Worm (Caenorhabditis elegans) whole organism, late embryonic: ENCODE measurements around the gene polk-1.

Experiments
- C08G9.2 ChIP-seq: sonication (generic microtip); optimal IDR thresholded peaks from 2 replicates; lab custom pipeline; 2016; ENCODE audit warnings: mild to moderate bottlenecking, missing genetic modification characterization, moderate library complexity, missing compliant biosample characterization
- C38D4.7 ChIP-seq: fragments of 200-800 bp; sonication (Bioruptor generic); optimal IDR thresholded peaks from 2 replicates; lab custom pipeline; 2018; ENCODE audit warnings: mild to moderate bottlenecking, missing genetic modification characterization, moderate library complexity, missing compliant biosample characterization
- F13H6.1 ChIP-seq: sonication (generic microtip); optimal IDR thresholded peaks from 2 replicates; lab custom pipeline; 2016; ENCODE audit warnings: missing genetic modification characterization, missing compliant biosample characterization
- K09A11.1 ChIP-seq: sonication (generic microtip); optimal IDR thresholded peaks from 2 replicates; lab custom pipeline; 2017; ENCODE audit warnings: antibody characterized with exemption, mild to moderate bottlenecking, missing genetic modification characterization, missing compliant biosample characterization; ENCODE audit not compliant: insufficient read depth
- ama-1 ChIP-seq: fragments of 150-350 bp; optimal IDR thresholded peaks from 2 replicates; lab custom pipeline; 2014
- ceh-14 ChIP-seq: sonication (generic microtip); optimal IDR thresholded peaks from 2 replicates; lab custom pipeline; 2016; ENCODE audit warnings: missing genotype, missing genetic modification characterization, missing compliant biosample characterization
- ceh-18 ChIP-seq: sonication (generic microtip); optimal IDR thresholded peaks from 2 replicates; lab custom pipeline; 2016; ENCODE audit warnings: missing genetic modification characterization, missing compliant biosample characterization
- ceh-19 ChIP-seq: fragments of 200-800 bp; sonication (Bioruptor generic); optimal IDR thresholded peaks from 2 replicates; lab custom pipeline; 2018; ENCODE audit warnings: mild to moderate bottlenecking, missing genetic modification characterization, missing compliant biosample characterization
- ceh-22 ChIP-seq: sonication (generic microtip); optimal IDR thresholded peaks from 2 replicates; lab custom pipeline; 2017; ENCODE audit warnings: missing biosample characterization, missing genetic modification characterization
- ceh-24 ChIP-seq: sonication (generic microtip); optimal IDR thresholded peaks from 2 replicates; lab custom pipeline; 2016; ENCODE audit warnings: mild to moderate bottlenecking, missing genetic modification characterization, missing compliant biosample characterization
- ceh-30 ChIP-seq: fragments of 150-350 bp; optimal IDR thresholded peaks from 2 replicates; lab custom pipeline; 2014; ENCODE audit warnings: missing biosample characterization, missing genetic modification characterization
- ceh-45 ChIP-seq: fragments of 200-800 bp; sonication (Bioruptor generic); IDR thresholded peaks from 2 replicates; pipeline ENCODE4 v1.3.6; 2022; ENCODE audit warnings: missing genetic modification reagents, missing genetic modification characterization, missing compliant biosample characterization
- ceh-48 ChIP-seq: sonication (generic microtip); optimal IDR thresholded peaks from 2 replicates; lab custom pipeline; 2016; ENCODE audit warnings: missing genetic modification characterization, inconsistent platforms, missing compliant biosample characterization
- ceh-9 ChIP-seq: sonication (generic microtip); optimal IDR thresholded peaks from 2 replicates; lab custom pipeline; 2016; ENCODE audit warnings: mild to moderate bottlenecking, missing genetic modification characterization, inconsistent platforms, missing compliant biosample characterization
- che-1 ChIP-seq: sonication (generic microtip); optimal IDR thresholded peaks from 2 replicates; lab custom pipeline; 2016; ENCODE audit warnings: mild to moderate bottlenecking, missing genetic modification characterization, missing compliant biosample characterization
- dmd-4 ChIP-seq: sonication (generic microtip); optimal IDR thresholded peaks from 2 replicates; lab custom pipeline; 2016; ENCODE audit warnings: borderline replicate concordance, missing genetic modification characterization, missing compliant biosample characterization
- elt-2 ChIP-seq: sonication (generic microtip); optimal IDR thresholded peaks from 2 replicates; lab custom pipeline; 2016; ENCODE audit warnings: missing genetic modification reagents, missing genetic modification characterization, missing compliant biosample characterization
- elt-4 ChIP-seq: sonication (generic microtip); optimal IDR thresholded peaks from 2 replicates; lab custom pipeline; 2016; ENCODE audit warnings: missing genetic modification characterization, missing compliant biosample characterization
- ets-4 ChIP-seq: sonication (generic microtip); optimal IDR thresholded peaks from 2 replicates; lab custom pipeline; 2016; ENCODE audit warnings: missing genetic modification characterization, missing compliant biosample characterization
- fax-1 ChIP-seq: sonication (generic microtip); optimal IDR thresholded peaks from 2 replicates; lab custom pipeline; 2016; ENCODE audit warnings: missing genotype, missing genetic modification characterization, missing compliant biosample characterization
- gmeb-2 ChIP-seq: sonication (generic microtip); optimal IDR thresholded peaks from 2 replicates; lab custom pipeline; 2016; ENCODE audit warnings: missing genetic modification characterization, inconsistent platforms, missing compliant biosample characterization
- hlh-30 ChIP-seq: sonication (generic microtip); optimal IDR thresholded peaks from 2 replicates; lab custom pipeline; 2017; ENCODE audit warnings: antibody characterized with exemption, missing genetic modification characterization, missing compliant biosample characterization; ENCODE audit not compliant: insufficient read depth
- nfya-1 ChIP-seq: sonication (generic microtip); optimal IDR thresholded peaks from 2 replicates; lab custom pipeline; 2017; ENCODE audit warnings: missing genetic modification characterization, mild to moderate bottlenecking, missing compliant biosample characterization, antibody characterized with exemption, moderate library complexity
- nhr-11 ChIP-seq: fragments of 150-350 bp; optimal IDR thresholded peaks from 2 replicates; lab custom pipeline; 2014; ENCODE audit warnings: missing biosample characterization, missing genetic modification characterization
- nhr-232 ChIP-seq: sonication (generic microtip); optimal IDR thresholded peaks from 2 replicates; lab custom pipeline; 2016; ENCODE audit warnings: missing genetic modification characterization, missing compliant biosample characterization
- npax-4 ChIP-seq: sonication (generic microtip); optimal IDR thresholded peaks from 2 replicates; lab custom pipeline; 2016; ENCODE audit warnings: missing genetic modification characterization, missing compliant biosample characterization
- odd-2 ChIP-seq: sonication (generic microtip); optimal IDR thresholded peaks from 2 replicates; lab custom pipeline; 2017; ENCODE audit warnings: antibody characterized with exemption, mild to moderate bottlenecking, missing genetic modification characterization, missing compliant biosample characterization
- pat-9 ChIP-seq: fragments of 200-800 bp; sonication (Bioruptor generic); optimal IDR thresholded peaks from 2 replicates; lab custom pipeline; 2018; ENCODE audit warnings: mild to moderate bottlenecking, missing genetic modification characterization, moderate library complexity, missing compliant biosample characterization
- pax-1 ChIP-seq: fragments of 150-350 bp; optimal IDR thresholded peaks from 2 replicates; lab custom pipeline; 2014; ENCODE audit warnings: missing biosample characterization, missing genetic modification characterization
- pha-2 ChIP-seq: sonication (generic microtip); optimal IDR thresholded peaks from 2 replicates; lab custom pipeline; 2017; ENCODE audit warnings: mild to moderate bottlenecking, missing genetic modification characterization, missing compliant biosample characterization
- pha-4 ChIP-seq: fragments of 150-350 bp; optimal IDR thresholded peaks from 2 replicates; lab custom pipeline; 2018; ENCODE audit warnings: missing biosample characterization, missing genetic modification reagents, missing genetic modification characterization
- pqm-1 ChIP-seq: sonication (generic microtip); optimal IDR thresholded peaks from 2 replicates; lab custom pipeline; 2016; ENCODE audit warnings: missing genetic modification characterization, missing compliant biosample characterization
- pros-1 ChIP-seq: fragments of 150-350 bp; optimal IDR thresholded peaks from 2 replicates; lab custom pipeline; 2014; ENCODE audit warnings: missing biosample characterization, missing genetic modification reagents, missing genetic modification characterization
- ref-2 ChIP-seq: sonication (generic microtip); optimal IDR thresholded peaks from 2 replicates; lab custom pipeline; 2016; ENCODE audit warnings: missing genetic modification characterization, missing compliant biosample characterization
- rnt-1 ChIP-seq: sonication (generic microtip); optimal IDR thresholded peaks from 2 replicates; lab custom pipeline; 2016; ENCODE audit warnings: missing genetic modification characterization, missing compliant biosample characterization
- sdc-2 ChIP-seq: sonication (generic microtip); optimal IDR thresholded peaks from 2 replicates; lab custom pipeline; 2016; ENCODE audit warnings: missing genotype, missing genetic modification characterization, missing compliant biosample characterization
- sox-2 ChIP-seq: fragments of 200-800 bp; sonication (Bioruptor generic); IDR thresholded peaks from 2 replicates; pipeline ENCODE4 v1.3.6; 2022; ENCODE audit warnings: missing genetic modification reagents, missing genetic modification characterization, missing compliant biosample characterization
- sox-4 ChIP-seq: sonication (generic microtip); optimal IDR thresholded peaks from 2 replicates; lab custom pipeline; 2017; ENCODE audit warnings: mild to moderate bottlenecking, missing genetic modification characterization, inconsistent platforms, missing compliant biosample characterization
- syd-9 ChIP-seq: sonication (generic microtip); optimal IDR thresholded peaks from 2 replicates; lab custom pipeline; 2016; ENCODE audit warnings: mild to moderate bottlenecking, missing genetic modification characterization, moderate library complexity, missing compliant biosample characterization
- tbx-2 ChIP-seq: sonication (generic microtip); optimal IDR thresholded peaks from 2 replicates; lab custom pipeline; 2016; ENCODE audit warnings: missing genetic modification characterization, missing compliant biosample characterization
- tbx-7 ChIP-seq: sonication (generic microtip); optimal IDR thresholded peaks from 2 replicates; lab custom pipeline; 2016; ENCODE audit warnings: missing genotype, missing genetic modification characterization, missing compliant biosample characterization
- unc-3 ChIP-seq, 2 experiments: fragments of 200-800 bp in 1 of 2; sonication (Bioruptor generic) in 1 of 2; sonication (generic microtip) in 1 of 2; conservative IDR thresholded peaks in 1 of 2; optimal IDR thresholded peaks in 1 of 2; 2 replicates each; pipeline versions ENCODE4 v1.3.6 to Lab custom; 2016 to 2022; ENCODE audit warnings: missing compliant biosample characterization in 2 of 2, missing genetic modification characterization in 2 of 2, missing genetic modification reagents in 1 of 2
- unc-42 ChIP-seq: sonication (generic microtip); optimal IDR thresholded peaks from 2 replicates; lab custom pipeline; 2016; ENCODE audit warnings: missing genotype, missing genetic modification characterization, missing compliant biosample characterization
- zip-5 ChIP-seq: sonication (generic microtip); optimal IDR thresholded peaks from 2 replicates; lab custom pipeline; 2016; ENCODE audit warnings: missing genetic modification characterization, missing compliant biosample characterization
- ztf-16 ChIP-seq: sonication (generic microtip); optimal IDR thresholded peaks from 2 replicates; lab custom pipeline; 2017; ENCODE audit warnings: missing genetic modification characterization, missing compliant biosample characterization

Gene polk-1

DNA sequence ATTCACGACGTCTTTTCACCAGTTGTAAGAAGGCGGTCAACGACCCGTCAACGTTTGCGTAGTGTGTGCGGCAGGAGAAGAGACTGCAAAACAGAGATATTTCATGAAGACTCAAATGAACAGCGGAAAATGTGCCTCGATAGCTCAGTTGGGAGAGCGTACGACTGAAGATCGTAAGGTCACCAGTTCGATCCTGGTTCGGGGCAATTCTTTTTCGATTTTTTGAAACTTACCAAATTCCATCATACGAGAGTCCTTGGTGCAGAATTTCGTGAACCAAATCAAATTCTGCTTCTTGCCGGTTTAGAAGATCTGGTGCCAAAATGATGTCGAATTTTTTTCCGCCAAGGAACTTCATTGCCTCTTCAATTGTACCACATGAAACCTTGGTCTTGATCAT lies 24.5 kb upstream of the polk-1 start (continued):
- TF ChIP-seq fax-1 (tag; lab: Kevin White, UChicago) (peak; percentile 18), pat-9 (tag; lab: Kevin White, UChicago) (peak; percentile 8)

DNA sequence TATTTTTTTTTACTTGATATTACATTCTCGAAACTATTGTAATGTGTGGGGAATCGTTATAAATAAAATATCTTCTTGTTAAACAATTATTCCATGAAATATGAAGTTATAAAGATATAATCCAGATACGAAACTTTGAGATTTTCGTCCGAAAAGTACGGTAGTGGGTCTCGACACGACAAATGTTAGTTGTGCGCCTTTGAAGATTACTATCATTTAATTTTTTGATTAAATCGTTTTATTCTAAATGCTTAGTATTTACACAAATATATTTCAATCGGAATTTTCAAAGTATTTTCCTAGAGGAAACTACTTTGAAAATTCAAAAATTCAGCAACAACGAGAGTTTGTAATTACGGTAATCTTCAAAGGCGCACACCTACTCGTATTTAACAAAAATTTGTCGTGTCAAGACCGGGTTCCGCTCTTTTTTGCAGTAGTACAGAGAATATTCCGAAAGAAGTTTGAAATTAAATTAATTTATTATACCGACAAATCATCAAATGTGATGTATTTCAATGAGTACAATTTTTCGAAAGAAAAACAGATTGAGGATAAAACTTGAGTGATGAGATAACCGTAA lies 23.8 kb upstream of the polk-1 start:
- no peak for TF ChIP-seq sox-2 (GFP tag; lab: Robert Waterston, UW)
- TF ChIP-seq hlh-30 (tag; lab: Kevin White, UChicago): no peak
- TF ChIP-seq unc-3 (GFP tag; conservative IDR thresholded peaks at IDR 0.05; lab: Robert Waterston, UW): no peak
- no peak for TF ChIP-seq unc-3 (tag; optimal IDR thresholded peaks at IDR 0.05; lab: Kevin White, UChicago)
- TF ChIP-seq gmeb-2 (tag; lab: Kevin White, UChicago): no peak
- no peak for TF ChIP-seq pros-1 (tag; lab: Kevin White, UChicago)
- no peak for TF ChIP-seq pax-1
- TF ChIP-seq ceh-45 (GFP tag; lab: Robert Waterston, UW): no peak
- no peak for TF ChIP-seq ceh-19 (GFP tag; lab: Kevin White, UChicago)
- TF ChIP-seq elt-2 (tag; lab: Kevin White, UChicago): no peak

DNA sequence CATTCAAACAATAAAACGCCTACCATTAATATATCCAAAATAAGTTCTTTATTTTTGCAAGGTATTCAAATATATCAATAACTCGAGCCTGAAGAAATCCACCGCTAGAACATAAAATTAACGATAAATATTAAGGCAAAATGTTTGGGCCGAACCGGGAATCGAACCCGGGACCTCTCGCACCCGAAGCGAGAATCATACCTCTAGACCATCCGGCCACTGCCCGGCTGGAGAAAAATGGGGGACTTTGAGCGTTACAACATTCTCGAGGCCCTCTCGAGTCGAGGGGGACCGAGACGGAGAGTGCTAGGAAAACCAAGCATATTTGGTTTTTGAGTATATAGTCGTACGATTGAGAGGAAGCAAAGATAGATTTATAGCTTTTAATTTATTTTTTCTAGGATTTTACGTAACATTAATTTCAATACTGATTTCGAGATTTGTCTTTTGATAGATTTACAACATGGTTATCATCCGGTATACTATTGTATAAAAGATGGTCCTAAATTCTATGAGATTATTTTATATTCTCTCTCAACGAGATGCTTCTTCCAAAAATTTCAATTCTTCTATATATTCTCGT lies 21.9 kb upstream of the polk-1 start, which contains the start of gene flp-23:
Gene flp-23 (plus strand): TSS at position 533 of the 583 bp plus-strand sequence.
- TF ChIP-seq odd-2 (tag; lab: Kevin White, UChicago): no peak
- TF ChIP-seq nhr-11: no peak
- peak; percentile 6 for TF ChIP-seq syd-9
- TF ChIP-seq pha-2 (tag; lab: Kevin White, UChicago): peak; percentile 74
- peak; percentile 60 for TF ChIP-seq ceh-48 (tag; lab: Kevin White, UChicago)
- peak; percentile 55 for TF ChIP-seq nfya-1 (tag; lab: Kevin White, UChicago)
- peak; percentile 34 for TF ChIP-seq ceh-9
- TF ChIP-seq pha-4 (tag; lab: Kevin White, UChicago): no peak
- TF ChIP-seq tbx-7 (tag; lab: Kevin White, UChicago): peak; percentile 16
- TF ChIP-seq sdc-2 (tag; lab: Kevin White, UChicago): peak; percentile 53
- TF ChIP-seq nhr-232 (tag; lab: Kevin White, UChicago): peak; percentile 69
- TF ChIP-seq gmeb-2 (tag; lab: Kevin White, UChicago): peak; percentile 78
- peak; percentile 54 for TF ChIP-seq C38D4.7
- peak; percentile 53 for TF ChIP-seq ztf-16 (tag; lab: Kevin White, UChicago)
- peak; percentile 56 for TF ChIP-seq K09A11.1 (tag; lab: Kevin White, UChicago)
- TF ChIP-seq ama-1 (lab: Kevin White, UChicago): no peak
- no peak for TF ChIP-seq F13H6.1 (tag; lab: Kevin White, UChicago)
- TF ChIP-seq ceh-14 (tag; lab: Kevin White, UChicago): peak; percentile 41
- TF ChIP-seq elt-2 (tag; lab: Kevin White, UChicago): peak; percentile 63
- TF ChIP-seq hlh-30 (tag; lab: Kevin White, UChicago): no peak
- no peak for TF ChIP-seq pax-1
- peak; percentile 39 for TF ChIP-seq C08G9.2 (tag; lab: Kevin White, UChicago)
- peak; percentile 58 for TF ChIP-seq ref-2 (tag; lab: Kevin White, UChicago)
- TF ChIP-seq ets-4 (tag; lab: Kevin White, UChicago): peak; percentile 6
- peak; percentile 54 for TF ChIP-seq dmd-4
- no peak for TF ChIP-seq ceh-22 (tag; lab: Kevin White, UChicago)
- peak; percentile 79 for TF ChIP-seq che-1
- peak; percentile 17 for TF ChIP-seq pqm-1
- TF ChIP-seq elt-4 (tag; lab: Kevin White, UChicago): no peak
- TF ChIP-seq ceh-24 (tag; lab: Kevin White, UChicago): peak; percentile 10
- TF ChIP-seq ceh-30 (tag; lab: Kevin White, UChicago): no peak
- peak; percentile 64 for TF ChIP-seq ceh-19 (GFP tag; lab: Kevin White, UChicago)
- peak; percentile 33 for TF ChIP-seq rnt-1
- TF ChIP-seq tbx-2 (tag; lab: Kevin White, UChicago): peak; percentile 70
- peak; percentile 60 for TF ChIP-seq npax-4 (tag; lab: Kevin White, UChicago)
- TF ChIP-seq ceh-45 (GFP tag; lab: Robert Waterston, UW): no peak
- TF ChIP-seq ceh-18 (tag; lab: Kevin White, UChicago): peak; percentile 39
- TF ChIP-seq sox-4: peak; percentile 66
- TF ChIP-seq zip-5 (tag; lab: Kevin White, UChicago): peak; percentile 53
- peak; percentile 60 for TF ChIP-seq fax-1 (tag; lab: Kevin White, UChicago)
- no peak for TF ChIP-seq unc-42 (tag; lab: Kevin White, UChicago)
- peak; percentile 65; the same call in 1 of the 2 replicates for TF ChIP-seq unc-3 (GFP tag; conservative IDR thresholded peaks at IDR 0.05; lab: Robert Waterston, UW)
- TF ChIP-seq unc-3 (tag; optimal IDR thresholded peaks at IDR 0.05; lab: Kevin White, UChicago): peak; percentile 23
